Worm (Caenorhabditis elegans) whole organism, late embryonic: ENCODE measurements around the gene K02F6.8.

ENCODE experiments used
- C38D4.7 ChIP-seq: fragments of 200-800 bp; sonication (Bioruptor generic); optimal IDR thresholded peaks from 2 replicates; lab custom pipeline; 2018; ENCODE audit warnings: mild to moderate bottlenecking, missing genetic modification characterization, moderate library complexity, missing compliant biosample characterization
- F13H6.1 ChIP-seq: sonication (generic microtip); optimal IDR thresholded peaks from 2 replicates; lab custom pipeline; 2016; ENCODE audit warnings: missing genetic modification characterization, missing compliant biosample characterization
- K09A11.1 ChIP-seq: sonication (generic microtip); optimal IDR thresholded peaks from 2 replicates; lab custom pipeline; 2017; ENCODE audit warnings: antibody characterized with exemption, mild to moderate bottlenecking, missing genetic modification characterization, missing compliant biosample characterization; ENCODE audit not compliant: insufficient read depth
- ceh-19 ChIP-seq: fragments of 200-800 bp; sonication (Bioruptor generic); optimal IDR thresholded peaks from 2 replicates; lab custom pipeline; 2018; ENCODE audit warnings: mild to moderate bottlenecking, missing genetic modification characterization, missing compliant biosample characterization
- ceh-22 ChIP-seq: sonication (generic microtip); optimal IDR thresholded peaks from 2 replicates; lab custom pipeline; 2017; ENCODE audit warnings: missing biosample characterization, missing genetic modification characterization
- elt-2 ChIP-seq: sonication (generic microtip); optimal IDR thresholded peaks from 2 replicates; lab custom pipeline; 2016; ENCODE audit warnings: missing genetic modification reagents, missing genetic modification characterization, missing compliant biosample characterization
- elt-4 ChIP-seq: sonication (generic microtip); optimal IDR thresholded peaks from 2 replicates; lab custom pipeline; 2016; ENCODE audit warnings: missing genetic modification characterization, missing compliant biosample characterization
- fkh-6 ChIP-seq: sonication (generic microtip); optimal IDR thresholded peaks from 2 replicates; lab custom pipeline; 2016; ENCODE audit warnings: missing genetic modification characterization, missing compliant biosample characterization
- gmeb-2 ChIP-seq: sonication (generic microtip); optimal IDR thresholded peaks from 2 replicates; lab custom pipeline; 2016; ENCODE audit warnings: missing genetic modification characterization, inconsistent platforms, missing compliant biosample characterization
- lim-6 ChIP-seq: sonication (generic microtip); optimal IDR thresholded peaks from 2 replicates; lab custom pipeline; 2016; ENCODE audit warnings: missing genetic modification characterization, missing compliant biosample characterization
- lin-11 ChIP-seq: fragments of 200-800 bp; sonication (Bioruptor generic); optimal IDR thresholded peaks from 2 replicates; lab custom pipeline; 2018; ENCODE audit warnings: mild to moderate bottlenecking, missing genetic modification characterization, missing compliant biosample characterization
- madf-2 ChIP-seq: sonication (generic microtip); optimal IDR thresholded peaks from 2 replicates; lab custom pipeline; 2017; ENCODE audit warnings: missing genetic modification characterization, missing compliant biosample characterization
- mec-3 ChIP-seq: sonication (generic microtip); optimal IDR thresholded peaks from 2 replicates; lab custom pipeline; 2016; ENCODE audit warnings: borderline replicate concordance, missing genetic modification characterization, missing compliant biosample characterization
- pat-9 ChIP-seq: fragments of 200-800 bp; sonication (Bioruptor generic); optimal IDR thresholded peaks from 2 replicates; lab custom pipeline; 2018; ENCODE audit warnings: mild to moderate bottlenecking, missing genetic modification characterization, moderate library complexity, missing compliant biosample characterization
- pqm-1 ChIP-seq: sonication (generic microtip); optimal IDR thresholded peaks from 2 replicates; lab custom pipeline; 2016; ENCODE audit warnings: missing genetic modification characterization, missing compliant biosample characterization
- pros-1 ChIP-seq: fragments of 150-350 bp; optimal IDR thresholded peaks from 2 replicates; lab custom pipeline; 2014; ENCODE audit warnings: missing biosample characterization, missing genetic modification reagents, missing genetic modification characterization
- ref-2 ChIP-seq: sonication (generic microtip); optimal IDR thresholded peaks from 2 replicates; lab custom pipeline; 2016; ENCODE audit warnings: missing genetic modification characterization, missing compliant biosample characterization
- sdc-2 ChIP-seq: sonication (generic microtip); optimal IDR thresholded peaks from 2 replicates; lab custom pipeline; 2016; ENCODE audit warnings: missing genotype, missing genetic modification characterization, missing compliant biosample characterization
- sox-4 ChIP-seq: sonication (generic microtip); optimal IDR thresholded peaks from 2 replicates; lab custom pipeline; 2017; ENCODE audit warnings: mild to moderate bottlenecking, missing genetic modification characterization, inconsistent platforms, missing compliant biosample characterization
- syd-9 ChIP-seq: sonication (generic microtip); optimal IDR thresholded peaks from 2 replicates; lab custom pipeline; 2016; ENCODE audit warnings: mild to moderate bottlenecking, missing genetic modification characterization, moderate library complexity, missing compliant biosample characterization
- tbx-2 ChIP-seq: sonication (generic microtip); optimal IDR thresholded peaks from 2 replicates; lab custom pipeline; 2016; ENCODE audit warnings: missing genetic modification characterization, missing compliant biosample characterization
- tbx-7 ChIP-seq: sonication (generic microtip); optimal IDR thresholded peaks from 2 replicates; lab custom pipeline; 2016; ENCODE audit warnings: missing genotype, missing genetic modification characterization, missing compliant biosample characterization
- unc-86 ChIP-seq: sonication (generic microtip); optimal IDR thresholded peaks from 2 replicates; lab custom pipeline; 2016; ENCODE audit warnings: missing genetic modification characterization, missing compliant biosample characterization
- zip-5 ChIP-seq: sonication (generic microtip); optimal IDR thresholded peaks from 2 replicates; lab custom pipeline; 2016; ENCODE audit warnings: missing genetic modification characterization, missing compliant biosample characterization
- ztf-16 ChIP-seq: sonication (generic microtip); optimal IDR thresholded peaks from 2 replicates; lab custom pipeline; 2017; ENCODE audit warnings: missing genetic modification characterization, missing compliant biosample characterization

K02F6.8 gene

DNA sequence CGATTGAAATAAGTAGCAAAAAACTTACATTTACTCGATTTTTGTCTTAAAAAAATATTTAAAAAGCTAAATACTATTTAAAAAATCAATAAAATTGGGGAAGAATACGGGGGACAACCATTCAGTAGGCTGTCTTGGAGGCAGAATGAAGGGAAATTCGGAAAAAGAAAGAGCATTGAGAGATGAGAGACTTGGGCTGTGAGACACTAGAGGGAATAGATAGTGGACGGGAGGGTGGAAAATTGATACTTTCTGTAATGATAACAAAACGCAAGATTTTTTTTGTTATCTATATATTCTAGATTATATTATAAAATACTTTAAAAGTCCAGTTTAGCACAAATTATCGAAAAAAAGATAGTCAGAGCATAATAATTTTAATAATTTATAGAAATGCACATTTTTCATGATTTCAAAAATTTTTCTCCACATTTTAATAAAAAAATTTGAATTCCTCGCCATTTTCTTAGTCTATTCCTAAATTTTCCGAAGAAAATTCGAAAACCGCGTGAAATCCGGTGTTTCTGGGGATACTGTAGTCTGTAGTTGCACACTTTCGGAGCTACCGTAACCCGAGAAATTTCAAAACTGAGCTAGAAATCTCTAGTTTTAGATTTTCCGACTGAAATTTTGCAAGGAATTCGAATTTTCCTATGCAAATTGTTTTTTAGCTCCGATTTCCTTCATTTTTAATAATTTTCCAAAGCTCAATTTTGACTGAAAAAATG, 31.0 kb downstream of the K02F6.8 start:
- TF ChIP-seq fkh-6 (tag; lab: Kevin White, UChicago): no peak
- TF ChIP-seq elt-2 (tag; lab: Kevin White, UChicago): peak; percentile 84
- no peak for TF ChIP-seq ceh-19 (GFP tag; lab: Kevin White, UChicago)

DNA sequence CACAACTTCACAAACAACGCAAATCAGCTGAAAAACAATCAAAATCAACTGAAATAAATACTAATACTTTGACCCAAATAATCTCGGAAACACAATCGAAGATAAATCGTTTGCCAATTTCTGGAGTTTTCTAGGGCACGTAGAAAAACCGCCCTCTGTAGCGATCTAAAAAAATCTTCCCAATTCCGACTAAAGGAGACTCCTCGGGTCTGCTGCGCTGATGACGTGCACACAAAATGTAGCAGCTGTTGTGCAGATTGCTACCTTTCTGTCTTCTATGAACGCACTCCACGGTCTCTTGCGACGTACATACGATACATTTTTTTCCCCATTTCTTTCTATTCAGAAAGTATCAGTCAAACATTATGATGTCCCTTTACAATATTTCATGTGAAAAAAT, 46.5 kb downstream of the K02F6.8 start, which contains the start of gene F53G2.1:
Gene F53G2.1, plus strand, starts transcription at position 301 of the 400 bp plus-strand sequence.
- TF ChIP-seq pqm-1 (tag; lab: Kevin White, UChicago) (no peak), elt-4 (tag; lab: Kevin White, UChicago) (no peak), sdc-2 (no peak), C38D4.7 (GFP tag; lab: Kevin White, UChicago) (no peak), pat-9 (tag; lab: Kevin White, UChicago) (no peak), lin-11 (tag; lab: Kevin White, UChicago) (no peak), elt-2 (tag; lab: Kevin White, UChicago) (no peak), ztf-16 (tag; lab: Kevin White, UChicago) (no peak), K09A11.1 (tag; lab: Kevin White, UChicago) (no peak)

DNA sequence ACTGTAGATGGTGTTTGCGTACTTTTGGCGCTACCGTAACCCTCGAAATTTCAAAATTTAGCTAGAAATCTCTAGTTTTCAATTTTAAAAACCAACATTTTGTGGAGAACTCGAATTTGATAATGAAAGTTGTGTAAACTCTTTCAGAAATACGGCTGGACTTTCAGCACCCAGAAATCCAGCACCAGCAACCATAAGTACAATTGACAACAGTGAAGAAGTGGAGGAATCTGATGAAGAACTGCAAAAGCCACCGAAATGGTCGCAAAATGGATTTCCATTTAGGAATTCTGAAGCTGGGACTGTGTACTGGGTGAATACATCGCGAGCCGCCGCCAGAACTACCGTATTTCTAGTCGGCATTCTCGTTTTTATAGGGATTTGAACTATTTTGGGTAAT, 51.3 kb downstream of the K02F6.8 start, which contains the start of gene F53G2.13:
Gene F53G2.13, plus strand, starts transcription at position 301 of the 400 bp plus-strand sequence.
- TF ChIP-seq unc-86 (no peak), sdc-2 (no peak), tbx-2 (tag; lab: Kevin White, UChicago) (no peak), zip-5 (tag; lab: Kevin White, UChicago) (no peak), syd-9 (tag; lab: Kevin White, UChicago) (no peak), mec-3 (no peak), K09A11.1 (tag; lab: Kevin White, UChicago) (no peak), sox-4 (tag; lab: Kevin White, UChicago) (no peak), tbx-7 (no peak), gmeb-2 (tag; lab: Kevin White, UChicago) (no peak), madf-2 (no peak), lim-6 (tag; lab: Kevin White, UChicago) (no peak), ceh-22 (no peak), F13H6.1 (tag; lab: Kevin White, UChicago) (no peak), pros-1 (tag; lab: Kevin White, UChicago) (no peak), ref-2 (no peak)
